Fruit fly (Drosophila melanogaster) whole organism, embryonic: ENCODE results near the gene Obp83g.

ENCODE experiments used
- Blimp-1 ChIP-seq: fragments of 200-800 bp; sonication (Bioruptor generic); optimal IDR thresholded peaks from 3 replicates; lab custom pipeline; 2018; ENCODE audit warnings: missing biosample characterization, missing genetic modification characterization, mild to moderate bottlenecking, moderate library complexity, missing genetic modification reagents
- Bteb2 ChIP-seq: fragments of 200-800 bp; sonication (Bioruptor generic); optimal IDR thresholded peaks from 2 replicates; lab custom pipeline; 2016; ENCODE audit warnings: missing biosample characterization, missing genetic modification characterization
- CG13624 ChIP-seq: fragments of 200-800 bp; sonication (Bioruptor generic); optimal IDR thresholded peaks from 2 replicates; lab custom pipeline; 2016; ENCODE audit warnings: missing biosample characterization, missing genetic modification characterization
- CG14860 ChIP-seq: fragments of 200-800 bp; sonication (Bioruptor generic); IDR thresholded peaks from 3 replicates; pipeline ENCODE4 v1.3.6; 2022; ENCODE audit warnings: missing biosample characterization, missing genetic modification characterization; ENCODE audit not compliant: partially characterized antibody
- CG1529 ChIP-seq: fragments of 200-800 bp; sonication (Bioruptor generic); optimal IDR thresholded peaks from 3 replicates; lab custom pipeline; 2018; ENCODE audit warnings: missing biosample characterization, missing genetic modification characterization
- CG15479 ChIP-seq: fragments of 200-800 bp; sonication (Bioruptor generic); optimal IDR thresholded peaks from 3 replicates; lab custom pipeline; 2019; ENCODE audit warnings: missing biosample characterization, mild to moderate bottlenecking, missing genetic modification characterization, moderate library complexity
- CG1647 ChIP-seq: fragments of 200-800 bp; sonication (Bioruptor generic); optimal IDR thresholded peaks from 3 replicates; lab custom pipeline; 2016; ENCODE audit warnings: missing biosample characterization, missing genetic modification characterization
- CG17361 ChIP-seq: fragments of 200-800 bp; sonication (Bioruptor generic); IDR thresholded peaks from 3 replicates; pipeline ENCODE4 v1.3.6; 2022; ENCODE audit warnings: missing biosample characterization, missing genetic modification characterization
- CG30020 ChIP-seq: fragments of 200-800 bp; optimal IDR thresholded peaks from 2 replicates; lab custom pipeline; 2019; ENCODE audit warnings: missing biosample characterization, mild to moderate bottlenecking, missing genetic modification characterization, moderate library complexity
- CG3407 ChIP-seq: fragments of 200-800 bp; sonication (Bioruptor generic); optimal IDR thresholded peaks from 2 replicates; lab custom pipeline; 2018; ENCODE audit warnings: missing biosample characterization, mild to moderate bottlenecking, missing genetic modification characterization
- CG3838 ChIP-seq: fragments of 200-800 bp; sonication (Bioruptor generic); optimal IDR thresholded peaks from 3 replicates; lab custom pipeline; 2016; ENCODE audit warnings: missing biosample characterization, missing genetic modification characterization
- CG4328 ChIP-seq: fragments of 200-800 bp; sonication (Bioruptor generic); optimal IDR thresholded peaks from 3 replicates; lab custom pipeline; 2017; ENCODE audit warnings: missing biosample characterization, missing genetic modification reagents, missing genetic modification characterization
- CG4707 ChIP-seq: fragments of 200-800 bp; sonication (Bioruptor generic); optimal IDR thresholded peaks from 2 replicates; lab custom pipeline; 2018; ENCODE audit warnings: missing biosample characterization, mild to moderate bottlenecking, missing genetic modification characterization, moderate library complexity
- CG6683 ChIP-seq: fragments of 200-800 bp; sonication (Bioruptor generic); optimal IDR thresholded peaks from 2 replicates; lab custom pipeline; 2017; ENCODE audit warnings: missing biosample characterization, mild to moderate bottlenecking, missing genetic modification characterization, missing genetic modification reagents
- CG6689 ChIP-seq: fragments of 200-800 bp; sonication (Bioruptor generic); IDR thresholded peaks from 2 replicates; pipeline ENCODE4 v1.3.6; 2022; ENCODE audit warnings: missing biosample characterization, missing genetic modification characterization
- CG6791 ChIP-seq: fragments of 200-800 bp; sonication (Bioruptor generic); IDR thresholded peaks from 3 replicates; pipeline ENCODE4 v1.3.6; 2022; ENCODE audit warnings: missing biosample characterization, missing genetic modification characterization; ENCODE audit not compliant: partially characterized antibody
- CG7556 ChIP-seq: fragments of 200-800 bp; sonication (Bioruptor generic); optimal IDR thresholded peaks from 2 replicates; lab custom pipeline; 2017; ENCODE audit warnings: missing biosample characterization, mild to moderate bottlenecking, missing genetic modification characterization
- CG7963 ChIP-seq: fragments of 200-800 bp; sonication (Bioruptor generic); IDR thresholded peaks from 3 replicates; pipeline ENCODE4 v1.3.6; 2022; ENCODE audit warnings: missing biosample characterization, missing genetic modification characterization; ENCODE audit not compliant: partially characterized antibody
- CG8478 ChIP-seq: fragments of >200 bp; optimal IDR thresholded peaks from 2 replicates; lab custom pipeline; 2018
- CG8924 ChIP-seq: fragments of 200-800 bp; optimal IDR thresholded peaks from 3 replicates; lab custom pipeline; 2019; ENCODE audit warnings: missing biosample characterization, mild to moderate bottlenecking, missing genetic modification characterization, moderate library complexity
- CG9797 ChIP-seq: fragments of 200-800 bp; sonication (Bioruptor generic); optimal IDR thresholded peaks from 3 replicates; lab custom pipeline; 2018; ENCODE audit warnings: missing biosample characterization, mild to moderate bottlenecking, missing genetic modification characterization
- Camta ChIP-seq: fragments of 200-800 bp; sonication (Bioruptor generic); optimal IDR thresholded peaks from 2 replicates; lab custom pipeline; 2016; ENCODE audit warnings: missing biosample characterization, missing genetic modification characterization
- CkIIα-i1 ChIP-seq: fragments of 200-800 bp; sonication (Bioruptor generic); IDR thresholded peaks from 2 replicates; pipeline ENCODE4 v1.3.6; 2022; ENCODE audit warnings: missing biosample characterization, missing genetic modification characterization
- Dip2 ChIP-seq: fragments of 200-800 bp; sonication (Bioruptor generic); IDR thresholded peaks from 2 replicates; pipeline ENCODE4 v1.3.6; 2022; ENCODE audit warnings: missing biosample characterization, missing genetic modification characterization
- Eip74EF ChIP-seq, 2 experiments: fragments of 200-800 bp in 1 of 2; fragments of >200 bp in 1 of 2; sonication (Bioruptor generic) in 1 of 2; optimal IDR thresholded peaks; 2 replicates each; lab custom pipeline; 2017 to 2019; ENCODE audit warnings: missing biosample characterization in 2 of 2, missing genetic modification characterization in 2 of 2, mild to moderate bottlenecking in 1 of 2, moderate library complexity in 1 of 2
- HmgZ ChIP-seq: fragments of 200-800 bp; sonication (Bioruptor generic); optimal IDR thresholded peaks from 2 replicates; lab custom pipeline; 2018; ENCODE audit warnings: missing biosample characterization, mild to moderate bottlenecking, missing genetic modification characterization
- Hmr ChIP-seq: fragments of 200-800 bp; sonication (Bioruptor generic); optimal IDR thresholded peaks from 3 replicates; lab custom pipeline; 2017; ENCODE audit warnings: mild to moderate bottlenecking, missing biosample characterization, missing genetic modification reagents, missing genetic modification characterization
- Max ChIP-seq: fragments of 200-800 bp; sonication (Bioruptor generic); optimal IDR thresholded peaks from 2 replicates; lab custom pipeline; 2016; ENCODE audit warnings: missing biosample characterization, mild to moderate bottlenecking, missing genetic modification characterization
- Nf-YC ChIP-seq: fragments of 200-800 bp; optimal IDR thresholded peaks from 3 replicates; lab custom pipeline; 2019; ENCODE audit warnings: missing biosample characterization, mild to moderate bottlenecking, missing genetic modification characterization, moderate library complexity
- NfI ChIP-seq: fragments of 200-800 bp; sonication (Bioruptor generic); optimal IDR thresholded peaks from 3 replicates; lab custom pipeline; 2018; ENCODE audit warnings: missing biosample characterization, mild to moderate bottlenecking, missing genetic modification characterization, moderate library complexity
- Opbp ChIP-seq: fragments of 200-800 bp; sonication (Bioruptor generic); IDR thresholded peaks from 3 replicates; pipeline ENCODE4 v1.3.6; 2022; ENCODE audit warnings: missing biosample characterization, missing genetic modification characterization; ENCODE audit not compliant: partially characterized antibody
- Sox102F ChIP-seq: fragments of 200-800 bp; sonication (Bioruptor generic); optimal IDR thresholded peaks from 2 replicates; lab custom pipeline; 2018; ENCODE audit warnings: missing biosample characterization, mild to moderate bottlenecking, missing genetic modification characterization, moderate library complexity
- aop ChIP-seq: fragments of 200-800 bp; sonication (Bioruptor generic); IDR thresholded peaks from 2 replicates; pipeline ENCODE4 v1.3.6; 2022; ENCODE audit warnings: missing biosample characterization, missing genetic modification characterization
- ase ChIP-seq: fragments of 200-800 bp; sonication (Bioruptor generic); IDR thresholded peaks from 3 replicates; pipeline ENCODE4 v1.3.6; 2022; ENCODE audit warnings: missing biosample characterization, missing genetic modification characterization
- cad ChIP-seq: fragments of >200 bp; optimal IDR thresholded peaks from 2 replicates; lab custom pipeline; 2017; ENCODE audit warnings: missing biosample characterization, missing genetic modification characterization
- chif ChIP-seq, 2 experiments: fragments of 200-800 bp; sonication (Bioruptor generic); optimal IDR thresholded peaks; 3 replicates each; lab custom pipeline; 2016; ENCODE audit warnings: missing biosample characterization in 2 of 2, missing genetic modification characterization in 2 of 2
- chinmo ChIP-seq: fragments of 200-800 bp; sonication (Bioruptor generic); IDR thresholded peaks from 4 replicates; pipeline ENCODE4 v1.3.6; 2022; ENCODE audit warnings: missing biosample characterization, missing genetic modification characterization; ENCODE audit not compliant: partially characterized antibody
- corto ChIP-seq: fragments of 200-800 bp; sonication (Bioruptor generic); optimal IDR thresholded peaks from 2 replicates; lab custom pipeline; 2016; ENCODE audit warnings: missing biosample characterization, mild to moderate bottlenecking, missing genetic modification characterization, moderate library complexity
- cwo ChIP-seq: fragments of 200-800 bp; sonication (Bioruptor generic); optimal IDR thresholded peaks from 3 replicates; lab custom pipeline; 2017; ENCODE audit warnings: missing biosample characterization, missing genetic modification characterization, mild to moderate bottlenecking, moderate library complexity, missing genetic modification reagents
- disco-r ChIP-seq: fragments of 200-800 bp; sonication (Bioruptor generic); optimal IDR thresholded peaks from 2 replicates; lab custom pipeline; 2016; ENCODE audit warnings: missing biosample characterization, missing genetic modification characterization
- dysf ChIP-seq: fragments of 200-800 bp; sonication (Bioruptor generic); IDR thresholded peaks from 3 replicates; pipeline ENCODE4 v1.3.6; 2022; ENCODE audit warnings: missing biosample characterization, missing genetic modification characterization
- ems ChIP-seq: fragments of 200-800 bp; sonication (Bioruptor generic); optimal IDR thresholded peaks from 3 replicates; lab custom pipeline; 2016; ENCODE audit warnings: missing biosample characterization, missing genetic modification characterization
- jing ChIP-seq: fragments of 200-800 bp; sonication (Bioruptor generic); optimal IDR thresholded peaks from 2 replicates; lab custom pipeline; 2018; ENCODE audit warnings: missing biosample characterization, mild to moderate bottlenecking, missing genetic modification characterization
- lmd ChIP-seq: fragments of 200-800 bp; sonication (Bioruptor generic); IDR thresholded peaks from 2 replicates; pipeline ENCODE4 v1.3.6; 2022; ENCODE audit warnings: missing biosample characterization, missing genetic modification characterization
- repo ChIP-seq: fragments of 200-800 bp; sonication (Bioruptor generic); optimal IDR thresholded peaks from 2 replicates; lab custom pipeline; 2016; ENCODE audit warnings: missing biosample characterization, missing genetic modification characterization
- sr ChIP-seq: fragments of 200-800 bp; sonication (Bioruptor generic); IDR thresholded peaks from 3 replicates; pipeline ENCODE4 v1.3.6; 2022; ENCODE audit warnings: missing biosample characterization, missing genetic modification characterization
- stc ChIP-seq: fragments of 200-800 bp; sonication (Bioruptor generic); IDR thresholded peaks from 2 replicates; pipeline ENCODE4 v1.3.6; 2022; ENCODE audit warnings: missing biosample characterization, missing genetic modification characterization
- tna ChIP-seq: fragments of 200-800 bp; sonication (Bioruptor generic); IDR thresholded peaks from 2 replicates; pipeline ENCODE4 v1.3.6; 2022; ENCODE audit warnings: missing biosample characterization, missing genetic modification characterization; ENCODE audit not compliant: partially characterized antibody
- wor ChIP-seq: fragments of 200-800 bp; sonication (Bioruptor generic); IDR thresholded peaks from 2 replicates; pipeline ENCODE4 v1.3.6; 2022; ENCODE audit warnings: missing biosample characterization, missing genetic modification characterization

Obp83g gene

DNA sequence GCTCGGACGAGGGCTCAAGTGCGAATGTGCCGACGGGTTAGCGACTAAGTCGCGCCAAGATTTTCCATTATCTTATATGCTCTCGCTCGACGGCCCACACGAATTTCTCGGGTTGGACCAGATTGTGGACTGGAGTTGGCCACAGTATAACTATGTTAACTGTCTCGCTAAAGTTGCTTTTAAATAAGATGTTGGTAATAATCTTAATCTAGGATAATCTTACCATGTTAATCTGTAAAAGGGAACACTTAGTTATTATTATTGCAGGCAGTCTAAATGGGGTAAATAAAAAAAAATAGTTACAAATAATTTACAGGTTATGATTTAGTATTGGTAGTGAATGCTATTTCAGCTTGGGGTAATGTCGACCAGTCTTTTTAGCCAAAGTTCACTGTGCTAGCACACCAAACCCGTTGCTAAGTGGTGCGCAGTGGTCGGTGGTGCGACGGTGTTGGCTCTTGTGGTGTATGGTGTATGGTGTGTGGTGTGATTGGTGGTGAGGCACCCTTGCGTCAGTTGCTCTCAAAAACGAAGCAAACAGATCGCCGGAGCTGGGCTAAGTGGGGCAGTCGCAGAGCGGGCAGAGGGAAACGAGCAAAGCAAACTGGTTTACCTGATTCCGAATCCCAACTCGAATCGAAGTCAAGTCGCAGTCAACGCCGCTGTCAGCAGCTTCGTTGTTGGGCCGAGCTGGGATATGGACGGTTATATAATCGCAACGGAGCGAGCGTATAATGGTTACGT lies at the start of gene Obp83g (continued):
- TF ChIP-seq CG1647 (GFP tag; lab: Kevin White, UChicago) (no peak), chif (GFP tag; optimal IDR thresholded peaks at IDR 0.05; lab: Kevin White, UChicago) (no peak), lmd (peak; percentile 71), Blimp-1 (peak; percentile 14), CG6791 (GFP tag; lab: Robert Waterston, UW) (no peak), dysf (peak; percentile 73), Camta (no peak), CG7963 (GFP tag; lab: Robert Waterston, UW) (no peak), chinmo (GFP tag; lab: Robert Waterston, UW) (peak; percentile 79; the same call in 2 of the 4 replicates), CG8478 (lab: Kevin White, UChicago) (no peak), CG14860 (GFP tag; lab: Robert Waterston, UW) (no peak), cwo (GFP tag; lab: Kevin White, UChicago) (peak; percentile 27), CG3407 (GFP tag; lab: Kevin White, UChicago) (no peak), Sox102F (GFP tag; lab: Kevin White, UChicago) (peak; percentile 47), cad (GFP tag; lab: Kevin White, UChicago) (no peak), repo (GFP tag; lab: Kevin White, UChicago) (no peak), CG6683 (GFP tag; lab: Kevin White, UChicago) (no peak), Nf-YC (tag; lab: Kevin White, UChicago) (peak; percentile 66), tna (GFP tag; lab: Robert Waterston, UW) (no peak), CG1529 (GFP tag; lab: Kevin White, UChicago) (no peak), Eip74EF (GFP tag; optimal IDR thresholded peaks at IDR 0.05; lab: Kevin White, UChicago) (no peak), corto (no peak), CG13624 (GFP tag; lab: Kevin White, UChicago) (no peak), ase (0 out of 3 replicates have a peak, but pooled peaks have one; percentile 26), CG4328 (peak; percentile 30), jing (GFP tag; lab: Kevin White, UChicago) (no peak), Dip2 (GFP tag; lab: Robert Waterston, UW) (no peak), CG4707 (GFP tag; lab: Kevin White, UChicago) (no peak), NfI (GFP tag; lab: Kevin White, UChicago) (peak; percentile 43), CG7556 (peak; percentile 35), disco-r (GFP tag; lab: Kevin White, UChicago) (no peak), ems (GFP tag; lab: Kevin White, UChicago) (no peak), CG17361 (GFP tag; lab: Robert Waterston, UW) (peak; percentile 61; the same call in 2 of the 3 replicates), CG15479 (GFP tag; lab: Kevin White, UChicago) (no peak), stc (GFP tag; lab: Robert Waterston, UW) (no peak), wor (peak; percentile 18; the same call in 1 of the 2 replicates), Bteb2 (no peak), CG8924 (peak; percentile 38), CG6689 (GFP tag; lab: Robert Waterston, UW) (0 out of 2 replicates have a peak, but pooled peaks have one; percentile 29), sr (peak; percentile 24; the same call in 1 of the 3 replicates), CG30020 (tag; lab: Kevin White, UChicago) (no peak), Opbp (GFP tag; lab: Robert Waterston, UW) (no peak), CG3838 (GFP tag; lab: Kevin White, UChicago) (no peak), aop (GFP tag; lab: Robert Waterston, UW) (no peak), CG9797 (GFP tag; lab: Kevin White, UChicago) (no peak), CkIIα-i1 (GFP tag; lab: Robert Waterston, UW) (no peak), HmgZ (tag; lab: Kevin White, UChicago) (no peak), Max (GFP tag; lab: Kevin White, UChicago) (no peak), Hmr (peak; percentile 13)
